Fruit fly (Drosophila melanogaster) whole organism, embryonic: Measurements from ENCODE around the gene Cpr62Ba.

Source experiments
- Antp ChIP-seq: fragments of 200-800 bp; sonication (Bioruptor generic); optimal IDR thresholded peaks from 3 replicates; lab custom pipeline; 2016; ENCODE audit warnings: missing biosample characterization, missing genetic modification characterization
- Asciz ChIP-seq: fragments of 200-800 bp; sonication (Bioruptor generic); optimal IDR thresholded peaks from 2 replicates; lab custom pipeline; 2017; ENCODE audit warnings: missing biosample characterization, mild to moderate bottlenecking, missing genetic modification characterization, missing genetic modification reagents
- Blimp-1 ChIP-seq: fragments of 200-800 bp; sonication (Bioruptor generic); optimal IDR thresholded peaks from 3 replicates; lab custom pipeline; 2018; ENCODE audit warnings: missing biosample characterization, missing genetic modification characterization, mild to moderate bottlenecking, moderate library complexity, missing genetic modification reagents
- CG1233 ChIP-seq: fragments of 200-800 bp; sonication (Bioruptor generic); optimal IDR thresholded peaks from 4 replicates; lab custom pipeline; 2018; ENCODE audit warnings: missing biosample characterization, mild to moderate bottlenecking, missing genetic modification characterization
- CG12942 ChIP-seq: fragments of 200-800 bp; sonication (Bioruptor generic); optimal IDR thresholded peaks from 3 replicates; lab custom pipeline; 2016; ENCODE audit warnings: missing biosample characterization, missing genetic modification characterization
- CG13287 ChIP-seq: fragments of 200-800 bp; sonication (Bioruptor generic); IDR thresholded peaks from 2 replicates; pipeline ENCODE4 v1.3.6; 2022; ENCODE audit warnings: missing biosample characterization, missing genetic modification characterization; ENCODE audit not compliant: partially characterized antibody
- CG14965 ChIP-seq: fragments of 200-800 bp; sonication (Bioruptor generic); optimal IDR thresholded peaks from 2 replicates; lab custom pipeline; 2016; ENCODE audit warnings: missing biosample characterization, missing genetic modification characterization, borderline replicate concordance
- CG1792 ChIP-seq: fragments of 200-800 bp; sonication (Bioruptor generic); optimal IDR thresholded peaks from 2 replicates; lab custom pipeline; 2016; ENCODE audit warnings: missing biosample characterization, missing genetic modification characterization
- CG18599 ChIP-seq: fragments of 200-800 bp; sonication (Bioruptor generic); optimal IDR thresholded peaks from 3 replicates; lab custom pipeline; 2017; ENCODE audit warnings: missing biosample characterization, missing genetic modification characterization, mild to moderate bottlenecking, moderate library complexity, missing genetic modification reagents
- CG2889 ChIP-seq: fragments of 200-800 bp; sonication (Bioruptor generic); IDR thresholded peaks from 3 replicates; pipeline ENCODE4 v1.3.6; 2022; ENCODE audit warnings: missing biosample characterization, missing genetic modification characterization
- CG31365 ChIP-seq: fragments of 200-800 bp; sonication (Bioruptor generic); optimal IDR thresholded peaks from 2 replicates; lab custom pipeline; 2018; ENCODE audit warnings: missing biosample characterization, mild to moderate bottlenecking, missing genetic modification characterization
- CG3281 ChIP-seq: fragments of 200-800 bp; sonication (Bioruptor generic); optimal IDR thresholded peaks from 3 replicates; lab custom pipeline; 2017; ENCODE audit warnings: missing biosample characterization, mild to moderate bottlenecking, missing genetic modification characterization
- CG6765 ChIP-seq: fragments of 200-800 bp; sonication (Bioruptor generic); optimal IDR thresholded peaks from 3 replicates; lab custom pipeline; 2017; ENCODE audit warnings: missing biosample characterization, mild to moderate bottlenecking, missing genetic modification characterization
- CG8944 ChIP-seq: fragments of 200-800 bp; sonication (Bioruptor generic); optimal IDR thresholded peaks from 3 replicates; lab custom pipeline; 2016; ENCODE audit warnings: missing biosample characterization, missing genetic modification characterization
- Chrac-16 ChIP-seq: fragments of 200-800 bp; sonication (Bioruptor generic); optimal IDR thresholded peaks from 3 replicates; lab custom pipeline; 2016; ENCODE audit warnings: missing biosample characterization, missing genetic modification characterization
- D19B ChIP-seq: fragments of 200-800 bp; sonication (Bioruptor generic); optimal IDR thresholded peaks from 2 replicates; lab custom pipeline; 2017; ENCODE audit warnings: missing biosample characterization, mild to moderate bottlenecking, missing genetic modification characterization
- Dek ChIP-seq: fragments of 200-800 bp; sonication (Bioruptor generic); optimal IDR thresholded peaks from 3 replicates; lab custom pipeline; 2019; ENCODE audit warnings: missing biosample characterization, mild to moderate bottlenecking, missing genetic modification characterization, moderate library complexity
- Dfd ChIP-seq, 2 experiments: fragments of >200 bp; optimal IDR thresholded peaks; 2 replicates each; lab custom pipeline; 2017; ENCODE audit warnings: missing biosample characterization in 2 of 2, missing genetic modification characterization in 2 of 2
- MBD-R2 ChIP-seq: fragments of 200-800 bp; sonication (Bioruptor generic); IDR thresholded peaks from 2 replicates; pipeline ENCODE4 v1.3.6; 2022; ENCODE audit warnings: missing biosample characterization, missing genetic modification characterization
- Mes4 ChIP-seq: fragments of 200-800 bp; sonication (Bioruptor generic); optimal IDR thresholded peaks from 2 replicates; lab custom pipeline; 2016; ENCODE audit warnings: missing biosample characterization, missing genetic modification characterization
- Opbp ChIP-seq: fragments of 200-800 bp; sonication (Bioruptor generic); IDR thresholded peaks from 3 replicates; pipeline ENCODE4 v1.3.6; 2022; ENCODE audit warnings: missing biosample characterization, missing genetic modification characterization; ENCODE audit not compliant: partially characterized antibody
- PHDP ChIP-seq: fragments of 200-800 bp; sonication (Bioruptor generic); optimal IDR thresholded peaks from 3 replicates; lab custom pipeline; 2018; ENCODE audit warnings: missing biosample characterization, mild to moderate bottlenecking, missing genetic modification characterization, moderate library complexity
- Six4 ChIP-seq: fragments of 200-800 bp; sonication (Bioruptor generic); optimal IDR thresholded peaks from 2 replicates; lab custom pipeline; 2016; ENCODE audit warnings: missing biosample characterization, missing genetic modification characterization
- Sox102F ChIP-seq: fragments of 200-800 bp; sonication (Bioruptor generic); optimal IDR thresholded peaks from 2 replicates; lab custom pipeline; 2018; ENCODE audit warnings: missing biosample characterization, mild to moderate bottlenecking, missing genetic modification characterization, moderate library complexity
- Spps ChIP-seq: fragments of 200-800 bp; sonication (Bioruptor generic); optimal IDR thresholded peaks from 2 replicates; lab custom pipeline; 2018; ENCODE audit warnings: missing biosample characterization, mild to moderate bottlenecking, missing genetic modification characterization
- Sry-β ChIP-seq: fragments of 200-800 bp; sonication (Bioruptor generic); optimal IDR thresholded peaks from 2 replicates; lab custom pipeline; 2018; ENCODE audit warnings: missing biosample characterization, mild to moderate bottlenecking, missing genetic modification characterization, moderate library complexity
- YL-1 ChIP-seq: fragments of 200-800 bp; sonication (Bioruptor generic); optimal IDR thresholded peaks from 3 replicates; lab custom pipeline; 2017; ENCODE audit warnings: missing biosample characterization, mild to moderate bottlenecking, missing genetic modification characterization
- ap ChIP-seq: fragments of 200-800 bp; sonication (Bioruptor generic); IDR thresholded peaks from 2 replicates; pipeline ENCODE4 v1.3.6; 2022; ENCODE audit warnings: missing biosample characterization, missing genetic modification characterization
- ase ChIP-seq: fragments of 200-800 bp; sonication (Bioruptor generic); IDR thresholded peaks from 3 replicates; pipeline ENCODE4 v1.3.6; 2022; ENCODE audit warnings: missing biosample characterization, missing genetic modification characterization
- ash1 ChIP-seq: fragments of 200-800 bp; sonication (Bioruptor generic); optimal IDR thresholded peaks from 2 replicates; lab custom pipeline; 2018; ENCODE audit warnings: missing biosample characterization, mild to moderate bottlenecking, missing genetic modification characterization
- btn ChIP-seq: fragments of 200-800 bp; sonication (Bioruptor generic); optimal IDR thresholded peaks from 2 replicates; lab custom pipeline; 2016; ENCODE audit warnings: missing biosample characterization, missing genetic modification characterization
- cwo ChIP-seq: fragments of 200-800 bp; sonication (Bioruptor generic); optimal IDR thresholded peaks from 3 replicates; lab custom pipeline; 2017; ENCODE audit warnings: missing biosample characterization, missing genetic modification characterization, mild to moderate bottlenecking, moderate library complexity, missing genetic modification reagents
- da ChIP-seq: fragments of 200-800 bp; sonication (Bioruptor generic); optimal IDR thresholded peaks from 2 replicates; lab custom pipeline; 2016; ENCODE audit warnings: missing biosample characterization, missing genetic modification characterization
- ewg ChIP-seq: fragments of 200-800 bp; sonication (Bioruptor generic); optimal IDR thresholded peaks from 3 replicates; lab custom pipeline; 2017; ENCODE audit warnings: mild to moderate bottlenecking, missing biosample characterization, missing genetic modification reagents, missing genetic modification characterization
- fd102C ChIP-seq: fragments of 200-800 bp; sonication (Bioruptor generic); optimal IDR thresholded peaks from 2 replicates; lab custom pipeline; 2018; ENCODE audit warnings: missing biosample characterization, mild to moderate bottlenecking, missing genetic modification characterization, moderate library complexity
- fd3F ChIP-seq: fragments of 200-800 bp; sonication (Bioruptor generic); optimal IDR thresholded peaks from 2 replicates; lab custom pipeline; 2018; ENCODE audit warnings: missing biosample characterization, mild to moderate bottlenecking, missing genetic modification characterization, moderate library complexity
- fd64A ChIP-seq: fragments of 200-800 bp; sonication (Bioruptor generic); optimal IDR thresholded peaks from 3 replicates; lab custom pipeline; 2018; ENCODE audit warnings: missing biosample characterization, mild to moderate bottlenecking, missing genetic modification characterization
- fd96Cb ChIP-seq: fragments of 200-800 bp; sonication (Bioruptor generic); optimal IDR thresholded peaks from 2 replicates; lab custom pipeline; 2018; ENCODE audit warnings: missing biosample characterization, mild to moderate bottlenecking, missing genetic modification characterization, moderate library complexity
- inv ChIP-seq: fragments of 200-800 bp; sonication (Bioruptor generic); IDR thresholded peaks from 2 replicates; pipeline ENCODE4 v1.3.6; 2022; ENCODE audit warnings: missing biosample characterization, missing genetic modification characterization; ENCODE audit not compliant: partially characterized antibody
- p53 ChIP-seq: fragments of 200-800 bp; sonication (Bioruptor generic); optimal IDR thresholded peaks from 2 replicates; lab custom pipeline; 2016; ENCODE audit warnings: missing biosample characterization, missing genetic modification characterization
- pan ChIP-seq, 4 experiments: fragments of >200 bp in 3 of 4; fragments of 200-800 bp in 1 of 4; sonication (Bioruptor generic) in 1 of 4; optimal IDR thresholded peaks in 3 of 4; IDR thresholded peaks in 1 of 4; 2 replicates each; pipeline versions ENCODE4 v1.3.6 to Lab custom; 2017 to 2022; ENCODE audit warnings: missing biosample characterization in 2 of 4, missing genetic modification characterization in 2 of 4, mixed read lengths in 1 of 4
- salm ChIP-seq: fragments of 200-800 bp; sonication (Bioruptor generic); optimal IDR thresholded peaks from 2 replicates; lab custom pipeline; 2018; ENCODE audit warnings: missing biosample characterization, mild to moderate bottlenecking, missing genetic modification characterization
- slou ChIP-seq: fragments of 200-800 bp; sonication (Bioruptor generic); optimal IDR thresholded peaks from 3 replicates; lab custom pipeline; 2016; ENCODE audit warnings: missing biosample characterization, missing genetic modification characterization
- sob ChIP-seq: fragments of 200-800 bp; sonication (Bioruptor generic); IDR thresholded peaks from 2 replicates; pipeline ENCODE4 v1.3.6; 2022; ENCODE audit warnings: missing biosample characterization, missing genetic modification characterization
- sqz ChIP-seq: fragments of 200-800 bp; sonication (Bioruptor generic); optimal IDR thresholded peaks from 3 replicates; lab custom pipeline; 2018; ENCODE audit warnings: missing biosample characterization, mild to moderate bottlenecking, missing genetic modification characterization
- tgo ChIP-seq: fragments of 200-800 bp; sonication (Bioruptor generic); IDR thresholded peaks from 3 replicates; pipeline ENCODE4 v1.3.6; 2022; ENCODE audit warnings: missing biosample characterization, missing genetic modification characterization
- tll ChIP-seq, 2 experiments: fragments of 200-800 bp in 1 of 2; fragments of >200 bp in 1 of 2; sonication (Bioruptor generic) in 1 of 2; optimal IDR thresholded peaks; 2 replicates each; lab custom pipeline; 2017 to 2019; ENCODE audit warnings: missing biosample characterization in 2 of 2, missing genetic modification characterization in 2 of 2, mild to moderate bottlenecking in 1 of 2, moderate library complexity in 1 of 2
- tna ChIP-seq: fragments of 200-800 bp; sonication (Bioruptor generic); IDR thresholded peaks from 2 replicates; pipeline ENCODE4 v1.3.6; 2022; ENCODE audit warnings: missing biosample characterization, missing genetic modification characterization; ENCODE audit not compliant: partially characterized antibody
- z ChIP-seq: fragments of 200-800 bp; sonication (Bioruptor generic); IDR thresholded peaks from 3 replicates; pipeline ENCODE4 v1.3.6; 2022; ENCODE audit warnings: missing biosample characterization, missing genetic modification characterization

Cpr62Ba gene

DNA sequence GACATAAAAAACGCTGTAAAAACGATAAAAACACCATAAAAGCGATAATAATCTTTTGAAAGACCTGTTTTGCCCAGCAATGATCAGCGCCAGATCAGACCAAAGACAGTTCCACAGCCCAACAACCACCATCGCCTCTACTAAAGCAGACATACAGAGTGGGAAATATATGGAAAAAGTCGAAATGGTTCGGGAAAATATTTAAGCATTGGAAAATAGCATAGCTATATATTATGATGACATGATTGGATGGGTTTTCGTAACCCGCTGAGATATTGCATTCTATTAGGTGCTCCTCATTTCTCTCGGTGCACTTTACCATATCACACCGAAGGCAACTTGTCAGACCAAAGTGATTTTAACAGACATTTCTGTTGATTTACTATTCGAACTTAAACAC lies 23.0 kb downstream of the Cpr62Ba start (continued):
- TF ChIP-seq Blimp-1 (GFP tag; lab: Kevin White, UChicago): peak; percentile 83
- peak; percentile 49 for TF ChIP-seq fd64A (GFP tag; lab: Kevin White, UChicago)
- TF ChIP-seq CG3281: peak; percentile 84
- peak; percentile 79 for TF ChIP-seq CG1792 (GFP tag; lab: Kevin White, UChicago)
- TF ChIP-seq tna (GFP tag; lab: Robert Waterston, UW): no peak
- peak; percentile 81 for TF ChIP-seq cwo
- TF ChIP-seq Asciz: peak; percentile 84
- TF ChIP-seq pan (optimal IDR thresholded peaks at IDR 0.05; lab: Kevin White, UChicago): no peak
- peak in 1 of 2 experiments; percentile 94 for TF ChIP-seq pan (GFP tag; optimal IDR thresholded peaks at IDR 0.05 in 1 of 2, IDR thresholded peaks at IDR 0.05 in 1 of 2)
- TF ChIP-seq CG13287 (GFP tag; lab: Robert Waterston, UW): no peak
- peak; percentile 89 for TF ChIP-seq Six4
- peak; percentile 7 for TF ChIP-seq da
- TF ChIP-seq ap (GFP tag; lab: Robert Waterston, UW): peak; percentile 83
- peak; percentile 86; the same call in 2 of the 3 replicates for TF ChIP-seq ase (GFP tag; lab: Robert Waterston, UW)
- peak; percentile 59 for TF ChIP-seq Spps (tag; lab: Kevin White, UChicago)
- TF ChIP-seq btn (GFP tag; lab: Kevin White, UChicago): peak; percentile 81
- TF ChIP-seq Dfd (GFP tag; optimal IDR thresholded peaks at IDR 0.05; lab: Kevin White, UChicago): no peak
- peak; percentile 44 for TF ChIP-seq CG14965
- peak; percentile 84 for TF ChIP-seq fd96Cb (tag; lab: Kevin White, UChicago)
- no peak for TF ChIP-seq tll (GFP tag; optimal IDR thresholded peaks at IDR 0.05; lab: Kevin White, UChicago)
- peak; percentile 56 for TF ChIP-seq ash1
- peak; percentile 91 for TF ChIP-seq fd3F (GFP tag; lab: Kevin White, UChicago)
- TF ChIP-seq sqz (GFP tag; lab: Kevin White, UChicago): no peak
- peak; percentile 70 for TF ChIP-seq slou
- TF ChIP-seq CG6765 (GFP tag; lab: Kevin White, UChicago): peak; percentile 72
- TF ChIP-seq p53 (GFP tag; lab: Kevin White, UChicago): peak; percentile 59
- no peak for TF ChIP-seq Opbp (GFP tag; lab: Robert Waterston, UW)
- TF ChIP-seq fd102C (GFP tag; lab: Kevin White, UChicago): peak; percentile 33
- TF ChIP-seq PHDP (tag; lab: Kevin White, UChicago): peak; percentile 90
- peak; percentile 95 for TF ChIP-seq tgo
- no peak for TF ChIP-seq inv (GFP tag; lab: Robert Waterston, UW)
- peak; percentile 89 for TF ChIP-seq Sox102F (GFP tag; lab: Kevin White, UChicago)
- peak; percentile 84 for TF ChIP-seq CG2889
- TF ChIP-seq Antp (GFP tag; lab: Kevin White, UChicago): peak; percentile 93
- TF ChIP-seq ewg: peak; percentile 71
- peak; percentile 83 for TF ChIP-seq CG8944 (GFP tag; lab: Kevin White, UChicago)
- TF ChIP-seq CG1233 (GFP tag; lab: Kevin White, UChicago): peak; percentile 84
- peak; percentile 78; the same call in 1 of the 2 replicates for TF ChIP-seq MBD-R2 (GFP tag; lab: Robert Waterston, UW)
- TF ChIP-seq CG31365: peak; percentile 76
- TF ChIP-seq CG18599 (GFP tag; lab: Kevin White, UChicago): no peak
- no peak for TF ChIP-seq Sry-β (GFP tag; lab: Kevin White, UChicago)
- peak; percentile 87 for TF ChIP-seq Chrac-16 (GFP tag; lab: Kevin White, UChicago)
- peak; percentile 10 for TF ChIP-seq YL-1 (GFP tag; lab: Kevin White, UChicago)
- peak; percentile 81 for TF ChIP-seq Mes4 (GFP tag; lab: Kevin White, UChicago)
- peak; percentile 85 for TF ChIP-seq Dek (tag; lab: Kevin White, UChicago)
- TF ChIP-seq CG12942: peak; percentile 86
- TF ChIP-seq salm (tag; lab: Kevin White, UChicago): peak; percentile 82
- 0 out of 3 replicates have a peak, but pooled peaks have one; percentile 44 for TF ChIP-seq z (GFP tag; lab: Robert Waterston, UW)
- TF ChIP-seq sob (GFP tag; lab: Robert Waterston, UW): peak; percentile 94
- TF ChIP-seq D19B (GFP tag; lab: Kevin White, UChicago): peak; percentile 70
